Worm (Caenorhabditis elegans) whole organism, L3 larva: ENCODE measurements around the gene sur-7.

Experiments used
- R02D3.7 ChIP-seq: fragments of 150-350 bp; optimal IDR thresholded peaks from 2 replicates; lab custom pipeline; 2014; ENCODE audit warnings: missing biosample characterization, missing genetic modification characterization
- ZK546.5 ChIP-seq: sonication (generic microtip); optimal IDR thresholded peaks from 2 replicates; lab custom pipeline; 2017; ENCODE audit warnings: missing biosample characterization, missing genetic modification characterization
- aly-2 ChIP-seq: fragments of 150-350 bp; optimal IDR thresholded peaks from 2 replicates; lab custom pipeline; 2014; ENCODE audit warnings: missing biosample characterization, missing genetic modification characterization
- ama-1 ChIP-seq: fragments of 150-350 bp; optimal IDR thresholded peaks from 2 replicates; lab custom pipeline; 2018
- ceh-16 ChIP-seq: sonication (generic microtip); optimal IDR thresholded peaks from 2 replicates; lab custom pipeline; 2017; ENCODE audit warnings: missing biosample characterization, missing genetic modification characterization
- ceh-28 ChIP-seq: fragments of 150-350 bp; optimal IDR thresholded peaks from 2 replicates; lab custom pipeline; 2014; ENCODE audit warnings: missing biosample characterization, missing genetic modification reagents, missing genetic modification characterization
- ceh-82 ChIP-seq: fragments of 150-350 bp; optimal IDR thresholded peaks from 2 replicates; lab custom pipeline; 2014; ENCODE audit warnings: missing biosample characterization, missing genetic modification characterization
- ceh-9 ChIP-seq: sonication (generic microtip); optimal IDR thresholded peaks from 2 replicates; lab custom pipeline; 2018; ENCODE audit warnings: missing biosample characterization, missing genetic modification characterization
- daf-12 ChIP-seq: fragments of 150-350 bp; optimal IDR thresholded peaks from 2 replicates; lab custom pipeline; 2014; ENCODE audit warnings: missing biosample characterization, missing genetic modification reagents, missing genetic modification characterization
- egl-27 ChIP-seq: sonication (generic microtip); optimal IDR thresholded peaks from 4 replicates; lab custom pipeline; 2017; ENCODE audit warnings: missing biosample characterization, missing genetic modification reagents, missing genetic modification characterization
- egl-5 ChIP-seq: fragments of 150-350 bp; optimal IDR thresholded peaks from 2 replicates; lab custom pipeline; 2017; ENCODE audit warnings: missing biosample characterization, missing genetic modification reagents, missing genetic modification characterization, inconsistent platforms
- elt-1 ChIP-seq: fragments of 150-350 bp; optimal IDR thresholded peaks from 2 replicates; lab custom pipeline; 2014; ENCODE audit warnings: missing biosample characterization, missing genetic modification characterization
- elt-2 ChIP-seq: sonication (generic microtip); optimal IDR thresholded peaks from 2 replicates; lab custom pipeline; 2016; ENCODE audit warnings: missing genetic modification reagents, mild to moderate bottlenecking, missing genetic modification characterization, missing compliant biosample characterization
- elt-3 ChIP-seq, 3 experiments: fragments of 150-350 bp in 1 of 3; sonication (generic microtip) in 2 of 3; optimal IDR thresholded peaks; 2 replicates in 2 of 3; 4 replicates in 1 of 3; lab custom pipeline; 2014 to 2017; ENCODE audit warnings: missing biosample characterization in 3 of 3, missing genetic modification characterization in 3 of 3
- eor-1 ChIP-seq, 2 experiments: fragments of 150-350 bp; optimal IDR thresholded peaks; 2 replicates each; lab custom pipeline; 2014 to 2018; ENCODE audit warnings: missing biosample characterization in 2 of 2, missing genetic modification characterization in 2 of 2
- fkh-10 ChIP-seq: sonication (generic microtip); optimal IDR thresholded peaks from 2 replicates; lab custom pipeline; 2017; ENCODE audit warnings: missing biosample characterization, missing genetic modification reagents, missing genetic modification characterization
- fkh-2 ChIP-seq: fragments of 150-350 bp; optimal IDR thresholded peaks from 2 replicates; lab custom pipeline; 2014; ENCODE audit warnings: missing biosample characterization, missing genetic modification reagents, missing genetic modification characterization
- fos-1 ChIP-seq: fragments of 150-350 bp; optimal IDR thresholded peaks from 2 replicates; lab custom pipeline; 2014; ENCODE audit warnings: missing biosample characterization, missing genetic modification characterization
- hmg-11 ChIP-seq: sonication (generic microtip); optimal IDR thresholded peaks from 2 replicates; lab custom pipeline; 2016; ENCODE audit warnings: missing genetic modification characterization, missing compliant biosample characterization
- jun-1 ChIP-seq: fragments of 150-350 bp; optimal IDR thresholded peaks from 2 replicates; lab custom pipeline; 2014; ENCODE audit warnings: missing biosample characterization, missing genetic modification reagents, missing genetic modification characterization
- lin-15B ChIP-seq: fragments of 150-350 bp; optimal IDR thresholded peaks from 2 replicates; lab custom pipeline; 2014; ENCODE audit warnings: missing biosample characterization, missing genetic modification characterization
- lsy-12 ChIP-seq: sonication (generic microtip); optimal IDR thresholded peaks from 2 replicates; lab custom pipeline; 2016; ENCODE audit warnings: mild to moderate bottlenecking, missing genetic modification characterization, missing compliant biosample characterization
- mdl-1 ChIP-seq: fragments of 150-350 bp; optimal IDR thresholded peaks from 2 replicates; lab custom pipeline; 2014; ENCODE audit warnings: missing biosample characterization, missing genetic modification characterization
- mml-1 ChIP-seq: fragments of 150-350 bp; sonication (generic microtip); optimal IDR thresholded peaks from 3 replicates; lab custom pipeline; 2014; ENCODE audit warnings: missing biosample characterization, missing genetic modification characterization
- nfya-1 ChIP-seq: sonication (generic microtip); optimal IDR thresholded peaks from 2 replicates; lab custom pipeline; 2017; ENCODE audit warnings: missing genetic modification characterization, mild to moderate bottlenecking, missing compliant biosample characterization, antibody characterized with exemption, moderate library complexity; ENCODE audit not compliant: insufficient read depth
- nhr-12 ChIP-seq: fragments of 150-350 bp; optimal IDR thresholded peaks from 2 replicates; lab custom pipeline; 2014; ENCODE audit warnings: missing biosample characterization, missing genetic modification characterization
- nhr-23 ChIP-seq: fragments of 150-350 bp; optimal IDR thresholded peaks from 2 replicates; lab custom pipeline; 2014; ENCODE audit warnings: missing biosample characterization, missing genetic modification reagents, missing genetic modification characterization
- nhr-237 ChIP-seq: fragments of 150-350 bp; optimal IDR thresholded peaks from 2 replicates; lab custom pipeline; 2014; ENCODE audit warnings: missing biosample characterization, missing genetic modification characterization
- nhr-25 ChIP-seq: sonication (generic microtip); optimal IDR thresholded peaks from 2 replicates; lab custom pipeline; 2017; ENCODE audit warnings: missing biosample characterization, missing genetic modification characterization
- nhr-28 ChIP-seq: fragments of 150-350 bp; optimal IDR thresholded peaks from 2 replicates; lab custom pipeline; 2014; ENCODE audit warnings: missing biosample characterization, missing genetic modification characterization
- nhr-43 ChIP-seq: sonication (generic microtip); optimal IDR thresholded peaks from 2 replicates; lab custom pipeline; 2016; ENCODE audit warnings: mild to moderate bottlenecking, missing genetic modification characterization, missing compliant biosample characterization; ENCODE audit not compliant: poor library complexity, severe bottlenecking
- nhr-67 ChIP-seq: fragments of 150-350 bp; optimal IDR thresholded peaks from 2 replicates; lab custom pipeline; 2014; ENCODE audit warnings: missing biosample characterization, missing genetic modification characterization
- nhr-76 ChIP-seq: fragments of 150-350 bp; sonication (generic microtip); optimal IDR thresholded peaks from 5 replicates; lab custom pipeline; 2014; ENCODE audit warnings: missing biosample characterization, missing genetic modification characterization
- nhr-77 ChIP-seq: fragments of 150-350 bp; optimal IDR thresholded peaks from 2 replicates; lab custom pipeline; 2014; ENCODE audit warnings: missing biosample characterization, missing genetic modification characterization
- pha-4 ChIP-seq: fragments of 150-350 bp; optimal IDR thresholded peaks from 2 replicates; lab custom pipeline; 2014; ENCODE audit warnings: missing biosample characterization, missing genetic modification reagents, missing genetic modification characterization
- sea-2 ChIP-seq: fragments of 150-350 bp; sonication (generic microtip); optimal IDR thresholded peaks from 4 replicates; lab custom pipeline; 2014; ENCODE audit warnings: missing biosample characterization, missing genetic modification reagents, missing genetic modification characterization
- skn-1 ChIP-seq: fragments of 150-350 bp; optimal IDR thresholded peaks from 2 replicates; lab custom pipeline; 2014; ENCODE audit warnings: missing biosample characterization, missing genetic modification characterization
- snpc-4 ChIP-seq: fragments of 150-350 bp; optimal IDR thresholded peaks from 2 replicates; lab custom pipeline; 2014; ENCODE audit warnings: missing biosample characterization, missing genetic modification characterization
- unc-62 ChIP-seq: fragments of 150-350 bp; sonication (generic microtip); optimal IDR thresholded peaks from 4 replicates; lab custom pipeline; 2014; ENCODE audit warnings: missing biosample characterization, missing genetic modification reagents, missing genetic modification characterization
- zag-1 ChIP-seq: fragments of 150-350 bp; optimal IDR thresholded peaks from 2 replicates; lab custom pipeline; 2014; ENCODE audit warnings: missing biosample characterization, missing genetic modification characterization
- ztf-11 ChIP-seq: fragments of 150-350 bp; optimal IDR thresholded peaks from 2 replicates; lab custom pipeline; 2014; ENCODE audit warnings: missing biosample characterization, missing genetic modification characterization

The sur-7 gene

DNA sequence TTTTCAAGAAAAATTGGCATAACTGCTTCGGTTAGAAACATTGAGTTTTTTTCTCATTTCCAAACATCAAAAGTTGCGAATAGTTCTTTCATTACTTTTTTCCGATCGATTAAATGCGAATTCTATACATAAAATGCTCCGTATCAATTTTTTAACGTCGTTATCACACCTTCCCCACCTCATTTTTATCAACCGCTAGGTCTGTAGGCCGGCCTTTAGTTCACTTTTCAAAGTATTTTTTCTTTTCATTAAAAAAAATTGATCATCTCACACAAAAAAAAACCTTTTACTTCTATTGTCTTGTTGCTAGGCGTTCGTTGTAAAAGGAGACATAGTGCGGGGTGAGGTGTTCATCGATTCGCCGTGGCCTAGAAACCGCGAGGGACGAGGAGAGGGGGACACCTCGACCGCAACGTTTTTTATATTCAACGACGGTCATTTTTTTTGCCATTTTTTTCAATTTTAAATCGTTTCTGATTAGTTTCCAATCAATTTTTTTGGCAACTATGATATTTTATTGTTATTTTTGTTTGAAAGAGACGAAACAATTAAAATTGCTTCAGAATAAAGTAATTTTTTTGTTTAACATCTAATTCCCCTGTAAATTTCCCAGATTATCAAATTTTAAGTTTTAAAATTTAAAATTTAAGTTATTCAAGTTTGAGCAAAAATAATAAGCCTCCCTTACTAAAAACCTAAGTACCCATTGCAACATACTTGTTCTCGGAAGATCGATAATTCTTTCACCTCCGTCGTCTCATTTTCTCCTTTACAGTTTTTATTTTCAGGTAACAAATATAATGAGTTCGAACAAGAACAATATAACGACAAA lies at the start of gene sur-7:
Gene sur-7 (plus strand): TSS at position 782 of the 832 bp plus-strand sequence.
- no peak for TF ChIP-seq nhr-28 (tag; lab: Kevin White, UChicago)
- TF ChIP-seq ama-1 (lab: Kevin White, UChicago), result no peak
- TF ChIP-seq fkh-2 (tag; lab: Kevin White, UChicago), result no peak
- no peak for TF ChIP-seq elt-1
- TF ChIP-seq ceh-16 (tag; lab: Kevin White, UChicago), result no peak
- TF ChIP-seq ZK546.5, result no peak
- TF ChIP-seq nhr-43 (tag; lab: Kevin White, UChicago), result no peak
- TF ChIP-seq unc-62, result no peak
- TF ChIP-seq aly-2 (tag; lab: Kevin White, UChicago), result no peak
- peak; percentile 24 for TF ChIP-seq nfya-1 (tag; lab: Kevin White, UChicago)
- no peak for TF ChIP-seq elt-3 (tag; optimal IDR thresholded peaks at IDR 0.05; lab: Kevin White, UChicago)
- TF ChIP-seq eor-1 (tag; optimal IDR thresholded peaks at IDR 0.05; lab: Kevin White, UChicago), result no peak
- no peak for TF ChIP-seq skn-1 (tag; lab: Kevin White, UChicago)
- TF ChIP-seq daf-12 (tag; lab: Kevin White, UChicago), result no peak
- no peak for TF ChIP-seq nhr-67 (tag; lab: Kevin White, UChicago)
- TF ChIP-seq hmg-11 (tag; lab: Kevin White, UChicago), result peak; percentile 3
- no peak for TF ChIP-seq egl-5 (tag; lab: Kevin White, UChicago)
- TF ChIP-seq ceh-9, result no peak
- no peak for TF ChIP-seq lsy-12 (tag; lab: Kevin White, UChicago)
- TF ChIP-seq egl-27 (tag; lab: Kevin White, UChicago), result no peak
- TF ChIP-seq ceh-82 (tag; lab: Kevin White, UChicago), result no peak
- TF ChIP-seq ztf-11 (tag; lab: Kevin White, UChicago), result no peak
- no peak for TF ChIP-seq sea-2 (GFP tag; lab: Kevin White, UChicago)
- TF ChIP-seq nhr-76 (tag; lab: Kevin White, UChicago), result no peak
- no peak for TF ChIP-seq R02D3.7 (tag; lab: Kevin White, UChicago)
- TF ChIP-seq fkh-10, result peak; percentile 87
- no peak for TF ChIP-seq jun-1 (tag; lab: Kevin White, UChicago)
- no peak for TF ChIP-seq nhr-12 (tag; lab: Kevin White, UChicago)
- peak; percentile 73 for TF ChIP-seq elt-2 (tag; lab: Kevin White, UChicago)
- no peak for TF ChIP-seq lin-15B (tag; lab: Kevin White, UChicago)
- no peak for TF ChIP-seq ceh-28 (tag; lab: Kevin White, UChicago)
- TF ChIP-seq fos-1 (tag; lab: Kevin White, UChicago), result no peak
- TF ChIP-seq mdl-1 (tag; lab: Kevin White, UChicago), result no peak
- no peak for TF ChIP-seq nhr-23 (tag; lab: Kevin White, UChicago)
- TF ChIP-seq zag-1 (tag; lab: Kevin White, UChicago), result no peak
- peak; percentile 19 for TF ChIP-seq snpc-4 (tag; lab: Kevin White, UChicago)
- TF ChIP-seq nhr-25 (tag; lab: Kevin White, UChicago), result no peak
- no peak for TF ChIP-seq nhr-77 (tag; lab: Kevin White, UChicago)
- no peak for TF ChIP-seq mml-1
- no peak for TF ChIP-seq nhr-237 (tag; lab: Kevin White, UChicago)
- TF ChIP-seq pha-4 (tag; lab: Kevin White, UChicago), result no peak

DNA sequence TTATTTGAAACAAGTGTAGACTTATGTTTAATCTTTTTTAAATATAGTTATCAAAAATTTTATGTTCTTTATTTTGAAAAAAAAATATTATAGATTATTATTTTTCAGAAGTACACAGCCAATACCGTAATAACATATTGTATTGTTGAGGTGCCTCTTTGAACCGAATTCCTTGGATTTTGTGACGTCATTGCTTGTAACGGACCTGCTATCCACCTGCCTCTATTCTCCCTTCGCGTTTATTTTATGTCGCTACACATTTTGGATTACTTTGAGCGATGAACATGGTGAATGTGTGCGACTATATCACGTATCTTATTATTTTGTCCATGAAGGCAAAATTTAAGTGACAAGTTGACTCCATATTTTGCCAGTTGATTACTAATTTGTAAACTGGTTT lies 49.2 kb upstream of the sur-7 start:
- TF ChIP-seq nhr-43 (tag; lab: Kevin White, UChicago) (peak; percentile 50), sea-2 (GFP tag; lab: Kevin White, UChicago) (no peak), mml-1 (no peak)
